Worm (Caenorhabditis elegans) whole organism, L4/young adult: ENCODE results near the gene pgp-8.

Source experiments
- dao-5 ChIP-seq: sonication (generic microtip); optimal IDR thresholded peaks from 2 replicates; lab custom pipeline; 2016; ENCODE audit warnings: missing genotype, missing genetic modification characterization, moderate library complexity, missing compliant biosample characterization
- him-1 ChIP-seq: sonication (generic microtip); optimal IDR thresholded peaks from 2 replicates; lab custom pipeline; 2016; ENCODE audit warnings: missing genotype, missing genetic modification reagents, missing genetic modification characterization, missing compliant biosample characterization

- no peak for TF ChIP-seq him-1
- no peak for TF ChIP-seq dao-5
Observed at ce11 chrX:10900952-10901351, 36.7 kb upstream of the pgp-8 start.
